Fruit fly (Drosophila melanogaster): ENCODE data around the gene CG33986.

Gene CG33986

DNA sequence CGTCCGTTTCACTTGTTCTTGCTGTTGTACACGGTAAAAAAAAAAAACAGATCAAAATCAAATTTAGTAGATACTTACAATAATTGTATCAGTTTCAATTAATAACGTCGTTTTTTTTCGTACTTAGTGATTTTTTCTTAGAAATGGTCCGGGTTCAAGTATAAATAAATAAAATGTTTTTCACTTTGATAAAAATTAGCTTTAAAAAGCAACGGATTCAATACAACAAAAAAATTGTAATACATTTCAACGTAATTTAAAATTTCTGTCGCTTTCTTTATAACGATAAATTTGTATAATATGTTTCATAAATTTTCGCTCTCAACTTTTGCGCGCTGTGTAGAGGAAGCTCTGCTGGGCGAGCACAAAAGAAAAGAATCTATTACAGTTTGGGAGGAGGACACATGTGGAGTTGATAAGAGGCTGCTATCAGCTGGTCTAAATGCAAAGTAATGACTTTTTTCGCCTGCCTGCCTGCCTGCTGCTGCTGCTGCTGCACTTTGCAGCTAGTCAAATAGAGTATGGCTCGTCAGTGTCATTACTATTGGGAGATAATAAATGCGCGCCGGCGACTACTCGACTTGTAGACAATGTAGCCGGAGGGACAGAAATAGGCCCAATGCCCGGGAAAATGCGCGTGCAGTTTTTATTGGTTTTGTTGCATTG lies 13.0 kb upstream of the CG33986 start (continued):
- TF ChIP-seq CG9705 (GFP tag; optimal IDR thresholded peaks at IDR 0.05) = no peak
- peak; percentile 46 for TF ChIP-seq OdsH (GFP tag; optimal IDR thresholded peaks at IDR 0.05)
- TF ChIP-seq ey (GFP tag; optimal IDR thresholded peaks at IDR 0.05) = peak; percentile 53
- no peak for TF ChIP-seq woc (GFP tag; optimal IDR thresholded peaks at IDR 0.05)
- no peak for TF ChIP-seq Jra (GFP tag; optimal IDR thresholded peaks at IDR 0.05)
- no peak for TF ChIP-seq tai (GFP tag; optimal IDR thresholded peaks at IDR 0.05)

DNA sequence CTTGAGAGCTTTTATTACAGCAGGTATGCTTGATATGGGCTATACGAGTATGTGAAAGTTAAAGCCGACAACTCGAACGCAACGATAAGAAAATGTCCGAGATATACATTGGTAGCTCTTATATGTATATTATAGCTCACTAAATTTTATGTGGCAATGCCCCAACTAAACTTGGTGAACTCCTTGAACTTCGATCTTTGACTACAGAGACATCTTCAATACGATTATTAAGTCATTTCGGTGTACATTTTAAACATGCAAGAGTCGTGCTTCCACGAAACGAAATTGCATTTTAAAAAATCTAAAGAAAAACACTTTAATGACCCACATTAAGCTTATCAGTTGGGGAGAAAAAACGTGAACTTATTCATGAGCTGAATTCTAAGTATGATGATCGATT lies 11.5 kb upstream of the CG33986 start:
- no peak for TF ChIP-seq Jra (GFP tag; optimal IDR thresholded peaks at IDR 0.05)
- TF ChIP-seq Dif (GFP tag; optimal IDR thresholded peaks at IDR 0.05; ENCODE audit: partially characterized antibody) = no peak
- no peak for TF ChIP-seq OdsH (GFP tag; optimal IDR thresholded peaks at IDR 0.05)
- TF ChIP-seq Myc (optimal IDR thresholded peaks at IDR 0.05) = no peak
- no peak for TF ChIP-seq psq (GFP tag; optimal IDR thresholded peaks at IDR 0.05)
- TF ChIP-seq Rel (GFP tag; optimal IDR thresholded peaks at IDR 0.05) = no peak
- no peak for TF ChIP-seq Rel (tag; optimal IDR thresholded peaks at IDR 0.05)
- TF ChIP-seq GATAd (GFP tag; optimal IDR thresholded peaks at IDR 0.05) = no peak
- TF ChIP-seq dl (GFP tag; optimal IDR thresholded peaks at IDR 0.05; ENCODE audit: insufficient read depth in 1 of 2, partially characterized antibody in 2 of 2) = no peak
- TF ChIP-seq Hnf4 (GFP tag; optimal IDR thresholded peaks at IDR 0.05) = no peak
- no peak for TF ChIP-seq rgr (GFP tag; optimal IDR thresholded peaks at IDR 0.05)
- TF ChIP-seq dmrt93B (GFP tag; optimal IDR thresholded peaks at IDR 0.05) = no peak
- TF ChIP-seq lola (GFP tag; optimal IDR thresholded peaks at IDR 0.05) = no peak
- TF ChIP-seq brk (GFP tag; optimal IDR thresholded peaks at IDR 0.05) = no peak
- TF ChIP-seq Hr78 (GFP tag; optimal IDR thresholded peaks at IDR 0.05) = no peak
- no peak for TF ChIP-seq ey (GFP tag; optimal IDR thresholded peaks at IDR 0.05)
- no peak for TF ChIP-seq jim (GFP tag; optimal IDR thresholded peaks at IDR 0.05)

- TF ChIP-seq Hr78 (GFP tag; optimal IDR thresholded peaks at IDR 0.05) (no peak), sv (GFP tag; optimal IDR thresholded peaks at IDR 0.05) (no peak), usp (GFP tag; optimal IDR thresholded peaks at IDR 0.05) (no peak), dl (GFP tag; optimal IDR thresholded peaks at IDR 0.05; ENCODE audit: insufficient read depth in 1 of 2, partially characterized antibody in 2 of 2) (peak in 1 of 2 experiments; percentile 51), Hnf4 (GFP tag; optimal IDR thresholded peaks at IDR 0.05) (no peak), woc (GFP tag; optimal IDR thresholded peaks at IDR 0.05) (peak; percentile 20), N (GFP tag; optimal IDR thresholded peaks at IDR 0.05) (peak; percentile 44), lola (GFP tag; optimal IDR thresholded peaks at IDR 0.05) (no peak), Rel (GFP tag; optimal IDR thresholded peaks at IDR 0.05) (no peak), Rel (tag; optimal IDR thresholded peaks at IDR 0.05) (peak; percentile 77)
Measured at dm6 chr3L:15535800-15536225, 10.8 kb upstream of the CG33986 start.

DNA sequence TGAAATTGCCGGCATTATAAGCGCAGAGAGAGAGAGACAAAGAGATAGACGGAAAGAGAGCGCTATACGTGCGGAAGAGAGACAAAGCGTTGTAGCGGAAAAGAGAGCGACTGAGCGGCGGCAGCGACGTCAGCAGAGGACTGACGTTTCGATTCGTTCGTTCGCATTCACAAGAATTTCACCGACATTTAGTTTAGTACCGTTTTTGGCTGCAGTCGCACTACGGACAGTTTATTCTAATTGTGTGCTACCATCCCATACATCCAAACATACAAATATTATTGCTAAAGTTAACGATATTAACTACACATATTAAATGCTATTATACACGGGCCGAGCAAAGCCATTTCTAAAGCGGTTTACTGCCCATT lies 10.2 kb upstream of the CG33986 start, which contains the start of gene CrebA:
CrebA (plus strand) TSS at position 168 of the 371 bp plus-strand sequence.
- TF ChIP-seq Mio (GFP tag; optimal IDR thresholded peaks at IDR 0.05) (no peak), Vsx2 (GFP tag; optimal IDR thresholded peaks at IDR 0.05; ENCODE audit: partially characterized antibody) (peak; percentile 81), Abd-B (GFP tag; optimal IDR thresholded peaks at IDR 0.05) (no peak), foxo (GFP tag; optimal IDR thresholded peaks at IDR 0.05) (no peak), dl (GFP tag; optimal IDR thresholded peaks at IDR 0.05; ENCODE audit: insufficient read depth in 1 of 2, partially characterized antibody in 2 of 2) (peak; percentile 83 to 89), CG9705 (GFP tag; optimal IDR thresholded peaks at IDR 0.05) (no peak), Hr83 (GFP tag; optimal IDR thresholded peaks at IDR 0.05; ENCODE audit: poor library complexity, severe bottlenecking) (peak; percentile 80), sage (GFP tag; optimal IDR thresholded peaks at IDR 0.05) (peak; percentile 31), Rel (GFP tag; optimal IDR thresholded peaks at IDR 0.05) (no peak), Rel (tag; optimal IDR thresholded peaks at IDR 0.05) (peak; percentile 18), CrebA (GFP tag; optimal IDR thresholded peaks at IDR 0.05; ENCODE audit: borderline replicate concordance) (no peak), Dif (GFP tag; optimal IDR thresholded peaks at IDR 0.05; ENCODE audit: partially characterized antibody) (peak; percentile 91)
